Worm (Caenorhabditis elegans) whole organism, midembryonic: ENCODE measurements around the gene osta-2.

Source experiments
- flt-1 ChIP-seq: fragments of 200-800 bp; sonication (Bioruptor generic); IDR thresholded peaks from 2 replicates; pipeline ENCODE4 v1.3.6; 2022; ENCODE audit warnings: missing genetic modification characterization, missing compliant biosample characterization
- klf-2 ChIP-seq: fragments of 200-800 bp; sonication (Bioruptor generic); conservative IDR thresholded peaks from 2 replicates; pipeline ENCODE4 v1.3.6; 2022; ENCODE audit warnings: missing genetic modification reagents, missing genetic modification characterization, missing compliant biosample characterization

DNA sequence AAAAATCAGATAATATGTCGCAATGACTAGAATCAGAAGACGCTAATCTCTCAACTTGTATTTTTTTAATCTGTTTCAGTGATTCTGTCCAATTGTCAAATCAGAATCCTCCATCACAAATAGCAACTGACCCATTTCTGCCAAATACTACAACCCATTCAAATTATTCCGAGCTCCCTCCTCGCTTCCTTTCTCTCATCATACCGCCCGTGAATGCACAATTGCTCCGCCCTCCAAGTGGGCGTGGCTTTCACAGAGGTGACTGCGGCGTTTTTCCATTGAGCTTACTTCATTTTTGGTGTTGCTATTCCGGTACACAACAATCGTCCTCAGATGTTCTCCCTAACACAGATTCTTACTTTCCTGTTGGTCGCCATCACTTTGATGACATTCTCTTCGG lies 26.8 kb upstream of the osta-2 start, which contains the start of gene flp-27:
- TF ChIP-seq flt-1 (GFP tag; lab: Robert Waterston, UW) (no peak), klf-2 (GFP tag; lab: Robert Waterston, UW) (no peak)
